Worm (Caenorhabditis elegans): ENCODE results near the gene haf-2.

- no peak for TF ChIP-seq zag-1 (tag; optimal IDR thresholded peaks at IDR 0.05)
- no peak for TF ChIP-seq snpc-4 (tag; optimal IDR thresholded peaks at IDR 0.05)
- TF ChIP-seq R02D3.7 (tag; optimal IDR thresholded peaks at IDR 0.05) = no peak
- no peak for TF ChIP-seq ZK546.5 (tag; optimal IDR thresholded peaks at IDR 0.05)
- TF ChIP-seq tbx-2 (tag; optimal IDR thresholded peaks at IDR 0.05) = no peak
- TF ChIP-seq ztf-4 (tag; optimal IDR thresholded peaks at IDR 0.05) = no peak
- no peak for TF ChIP-seq nhr-23 (tag; optimal IDR thresholded peaks at IDR 0.05)
- no peak for TF ChIP-seq fos-1 (tag; optimal IDR thresholded peaks at IDR 0.05)
- no peak for TF ChIP-seq elt-2 (tag; optimal IDR thresholded peaks at IDR 0.05)
- TF ChIP-seq egl-27 (tag; optimal IDR thresholded peaks at IDR 0.05) = no peak
- TF ChIP-seq unc-39 (tag; optimal IDR thresholded peaks at IDR 0.05) = no peak
- no peak for TF ChIP-seq lin-15B (tag; optimal IDR thresholded peaks at IDR 0.05)
- TF ChIP-seq nhr-76 (tag; optimal IDR thresholded peaks at IDR 0.05) = no peak
- no peak for TF ChIP-seq nhr-43 (tag; optimal IDR thresholded peaks at IDR 0.05; ENCODE audit: poor library complexity, severe bottlenecking)
These were observed 50.7 kb downstream of the haf-2 start, which contains the start of gene brf-1 for ce11 chrII:7305558-7305957.
